Worm (Caenorhabditis elegans): Measurements from ENCODE around the gene bath-39.

Gene bath-39

ce11 chrV:13415462-13415861, 43.8 kb upstream of the bath-39 start:
- TF ChIP-seq ceh-43 (GFP tag; optimal IDR thresholded peaks at IDR 0.05) (peak; percentile 6), sem-2 (GFP tag; optimal IDR thresholded peaks at IDR 0.05) (no peak), ceh-83 (GFP tag; optimal IDR thresholded peaks at IDR 0.05) (peak; percentile 31)

- TF ChIP-seq elt-1 (tag; optimal IDR thresholded peaks at IDR 0.05; ENCODE audit: borderline replicate concordance, insufficient read depth) (no peak), lsy-2 (tag; optimal IDR thresholded peaks at IDR 0.05) (no peak), ham-2 (GFP tag; optimal IDR thresholded peaks at IDR 0.05) (no peak), elt-3 (tag; optimal IDR thresholded peaks at IDR 0.05) (no peak), snpc-4 (tag; optimal IDR thresholded peaks at IDR 0.05) (no peak), lin-32 (GFP tag; optimal IDR thresholded peaks at IDR 0.05) (no peak)
These were observed 43.2 kb upstream of the bath-39 start for ce11 chrV:13416076-13416475.

ce11 chrV:13417513-13417912, 41.7 kb upstream of the bath-39 start, which contains the start of gene F53F1.6:
TSS of gene F53F1.6 (minus strand) at chrV:13417613.
- no peak for TF ChIP-seq nhr-237 (tag; optimal IDR thresholded peaks at IDR 0.05)
- TF ChIP-seq lin-32 (GFP tag; optimal IDR thresholded peaks at IDR 0.05) = no peak
- no peak for TF ChIP-seq ces-1 (GFP tag; optimal IDR thresholded peaks at IDR 0.05)
- no peak for TF ChIP-seq blmp-1 (tag; optimal IDR thresholded peaks at IDR 0.05)
- no peak for TF ChIP-seq bed-3 (GFP tag; optimal IDR thresholded peaks at IDR 0.05)
- TF ChIP-seq elt-3 (tag; optimal IDR thresholded peaks at IDR 0.05) = no peak
- TF ChIP-seq unc-39 (tag; optimal IDR thresholded peaks at IDR 0.05) = no peak
- no peak for TF ChIP-seq nhr-2 (tag; optimal IDR thresholded peaks at IDR 0.05)
- TF ChIP-seq hlh-1 (tag; optimal IDR thresholded peaks at IDR 0.05) = no peak
- no peak for TF ChIP-seq mab-5 (tag; optimal IDR thresholded peaks at IDR 0.05)
- TF ChIP-seq ztf-11 (tag; optimal IDR thresholded peaks at IDR 0.05) = no peak
- TF ChIP-seq nhr-76 (tag; optimal IDR thresholded peaks at IDR 0.05) = no peak
- no peak for TF ChIP-seq lin-13 (tag; optimal IDR thresholded peaks at IDR 0.05)
- TF ChIP-seq elt-1 (tag; optimal IDR thresholded peaks at IDR 0.05; ENCODE audit: borderline replicate concordance, insufficient read depth) = no peak
- no peak for TF ChIP-seq zip-8 (tag; optimal IDR thresholded peaks at IDR 0.05)
- TF ChIP-seq ceh-43 (GFP tag; optimal IDR thresholded peaks at IDR 0.05) = no peak

ce11 chrV:13420640-13421039, 38.6 kb upstream of the bath-39 start, which contains the start of gene srv-8:
TSS of gene srv-8 (minus strand) at chrV:13420740.
- TF ChIP-seq sem-2 (GFP tag; optimal IDR thresholded peaks at IDR 0.05) (no peak), mep-1 (tag; optimal IDR thresholded peaks at IDR 0.05) (no peak), ceh-43 (GFP tag; optimal IDR thresholded peaks at IDR 0.05) (no peak), ham-2 (GFP tag; optimal IDR thresholded peaks at IDR 0.05) (no peak), lsy-2 (tag; optimal IDR thresholded peaks at IDR 0.05) (no peak), sptf-1 (tag; optimal IDR thresholded peaks at IDR 0.05) (no peak), tbx-8 (GFP tag; optimal IDR thresholded peaks at IDR 0.05) (no peak), blmp-1 (tag; optimal IDR thresholded peaks at IDR 0.05) (no peak), hlh-1 (tag; optimal IDR thresholded peaks at IDR 0.05) (no peak), snpc-4 (tag; optimal IDR thresholded peaks at IDR 0.05) (no peak), unc-39 (tag; optimal IDR thresholded peaks at IDR 0.05) (no peak)

- TF ChIP-seq hlh-1 (tag; optimal IDR thresholded peaks at IDR 0.05) (no peak), bed-3 (GFP tag; optimal IDR thresholded peaks at IDR 0.05) (no peak), lin-13 (tag; optimal IDR thresholded peaks at IDR 0.05) (no peak), lsy-2 (tag; optimal IDR thresholded peaks at IDR 0.05) (no peak), drap-1 (GFP tag; optimal IDR thresholded peaks at IDR 0.05) (no peak), tbx-8 (GFP tag; optimal IDR thresholded peaks at IDR 0.05) (no peak), nhr-12 (tag; optimal IDR thresholded peaks at IDR 0.05) (no peak), ceh-83 (GFP tag; optimal IDR thresholded peaks at IDR 0.05) (no peak), M03D4.4 (tag; optimal IDR thresholded peaks at IDR 0.05) (no peak), pha-4 (tag; optimal IDR thresholded peaks at IDR 0.05) (no peak), mls-2 (tag; optimal IDR thresholded peaks at IDR 0.05) (no peak), unc-120 (tag; optimal IDR thresholded peaks at IDR 0.05; ENCODE audit: poor library complexity, severe bottlenecking) (no peak), nhr-76 (tag; optimal IDR thresholded peaks at IDR 0.05) (no peak), ceh-39 (tag; optimal IDR thresholded peaks at IDR 0.05) (no peak), mab-5 (tag; optimal IDR thresholded peaks at IDR 0.05) (no peak), snpc-4 (tag; optimal IDR thresholded peaks at IDR 0.05) (no peak), nhr-2 (tag; optimal IDR thresholded peaks at IDR 0.05) (no peak)
These were observed 37.6 kb upstream of the bath-39 start for ce11 chrV:13421697-13422096.
